Fruit fly (Drosophila melanogaster) whole organism, prepupa: Measurements from ENCODE around the gene CG14551.

ENCODE experiments used
- Blimp-1 ChIP-seq: fragments of 200-800 bp; sonication (Bioruptor generic); optimal IDR thresholded peaks from 3 replicates; lab custom pipeline; 2017; ENCODE audit warnings: missing biosample characterization, missing genetic modification characterization, mild to moderate bottlenecking, moderate library complexity, missing genetic modification reagents
- CG10631 ChIP-seq: fragments of 200-800 bp; sonication (Bioruptor generic); optimal IDR thresholded peaks from 2 replicates; lab custom pipeline; 2016; ENCODE audit warnings: missing biosample characterization, missing genetic modification characterization
- CG10669 ChIP-seq: fragments of 200-800 bp; sonication (Bioruptor generic); optimal IDR thresholded peaks from 3 replicates; lab custom pipeline; 2018; ENCODE audit warnings: missing biosample characterization, mild to moderate bottlenecking, missing genetic modification characterization, moderate library complexity
- CG11294 ChIP-seq: fragments of 200-800 bp; sonication (Bioruptor generic); IDR thresholded peaks from 2 replicates; pipeline ENCODE4 v1.3.6; 2022; ENCODE audit warnings: missing biosample characterization, missing genetic modification characterization
- CG11762 ChIP-seq: fragments of 200-800 bp; sonication (Bioruptor generic); optimal IDR thresholded peaks from 3 replicates; lab custom pipeline; 2016; ENCODE audit warnings: missing biosample characterization, missing genetic modification characterization; ENCODE audit not compliant: insufficient read depth
- CG11902 ChIP-seq: fragments of 200-800 bp; sonication (Bioruptor generic); optimal IDR thresholded peaks from 3 replicates; lab custom pipeline; 2016; ENCODE audit warnings: missing biosample characterization, missing genetic modification characterization
- CG15336 ChIP-seq: fragments of 200-800 bp; sonication (Bioruptor generic); IDR thresholded peaks from 2 replicates; pipeline ENCODE4 v1.3.6; 2022; ENCODE audit warnings: missing biosample characterization, missing genetic modification characterization
- CG1621 ChIP-seq: fragments of 200-800 bp; sonication (Bioruptor generic); optimal IDR thresholded peaks from 3 replicates; lab custom pipeline; 2018; ENCODE audit warnings: missing biosample characterization, mild to moderate bottlenecking, missing genetic modification characterization
- CG16779 ChIP-seq: fragments of 200-800 bp; sonication (Bioruptor generic); optimal IDR thresholded peaks from 3 replicates; lab custom pipeline; 2017; ENCODE audit warnings: missing biosample characterization, mild to moderate bottlenecking, missing genetic modification characterization
- CG3032 ChIP-seq: fragments of 200-800 bp; optimal IDR thresholded peaks from 2 replicates; lab custom pipeline; 2019; ENCODE audit warnings: missing biosample characterization, mild to moderate bottlenecking, missing genetic modification characterization, moderate library complexity
- CG31627 ChIP-seq: fragments of 200-800 bp; sonication (Bioruptor generic); optimal IDR thresholded peaks from 3 replicates; lab custom pipeline; 2016; ENCODE audit warnings: missing biosample characterization, missing genetic modification characterization
- CG32006 ChIP-seq: fragments of 200-800 bp; sonication (Bioruptor generic); optimal IDR thresholded peaks from 3 replicates; lab custom pipeline; 2017; ENCODE audit warnings: missing biosample characterization, mild to moderate bottlenecking, missing genetic modification characterization
- CG34406 ChIP-seq: fragments of 200-800 bp; sonication (Bioruptor generic); optimal IDR thresholded peaks from 3 replicates; lab custom pipeline; 2016; ENCODE audit warnings: missing biosample characterization, missing genetic modification characterization
- CG3919 ChIP-seq: fragments of 200-800 bp; sonication (Bioruptor generic); optimal IDR thresholded peaks from 3 replicates; lab custom pipeline; 2016; ENCODE audit warnings: missing biosample characterization, missing genetic modification characterization
- CG6163 ChIP-seq: fragments of 200-800 bp; sonication (Bioruptor generic); IDR thresholded peaks from 3 replicates; pipeline ENCODE4 v1.3.6; 2022; ENCODE audit warnings: missing biosample characterization, missing genetic modification characterization
- CG6276 ChIP-seq: fragments of 200-800 bp; sonication (Bioruptor generic); optimal IDR thresholded peaks from 2 replicates; lab custom pipeline; 2017; ENCODE audit warnings: missing biosample characterization, mild to moderate bottlenecking, missing genetic modification characterization
- CG6792 ChIP-seq: fragments of 200-800 bp; sonication (Bioruptor generic); optimal IDR thresholded peaks from 3 replicates; lab custom pipeline; 2016; ENCODE audit warnings: missing biosample characterization, missing genetic modification characterization
- CG6808 ChIP-seq: fragments of 200-800 bp; sonication (Bioruptor generic); optimal IDR thresholded peaks from 3 replicates; lab custom pipeline; 2017; ENCODE audit warnings: missing biosample characterization, missing genetic modification characterization, mild to moderate bottlenecking, moderate library complexity, missing genetic modification reagents
- CG6854 ChIP-seq: fragments of 200-800 bp; sonication (Bioruptor generic); optimal IDR thresholded peaks from 2 replicates; lab custom pipeline; 2017; ENCODE audit warnings: missing biosample characterization, mild to moderate bottlenecking, missing genetic modification characterization
- CG7368 ChIP-seq: fragments of 200-800 bp; sonication (Bioruptor generic); optimal IDR thresholded peaks from 3 replicates; lab custom pipeline; 2016; ENCODE audit warnings: missing biosample characterization, missing genetic modification characterization
- CG8319 ChIP-seq: fragments of 200-800 bp; sonication (Bioruptor generic); optimal IDR thresholded peaks from 3 replicates; lab custom pipeline; 2016; ENCODE audit warnings: missing biosample characterization, missing genetic modification characterization
- CG8632 ChIP-seq: fragments of 200-800 bp; sonication (Bioruptor generic); optimal IDR thresholded peaks from 3 replicates; lab custom pipeline; 2016; ENCODE audit warnings: missing biosample characterization, missing genetic modification characterization
- CG9139 ChIP-seq: fragments of 200-800 bp; sonication (Bioruptor generic); optimal IDR thresholded peaks from 3 replicates; lab custom pipeline; 2017; ENCODE audit warnings: missing biosample characterization, mild to moderate bottlenecking, missing genetic modification characterization
- Eip75B ChIP-seq: fragments of 200-800 bp; sonication (Bioruptor generic); optimal IDR thresholded peaks from 3 replicates; lab custom pipeline; 2016; ENCODE audit warnings: missing biosample characterization, missing genetic modification characterization
- Eip78C ChIP-seq: fragments of 200-800 bp; sonication (Bioruptor generic); peaks from one replicate; lab custom pipeline; 2016; ENCODE audit warnings: missing biosample characterization, missing genetic modification characterization
- Ets21C ChIP-seq: fragments of 200-800 bp; sonication (Bioruptor generic); optimal IDR thresholded peaks from 3 replicates; lab custom pipeline; 2016; ENCODE audit warnings: missing biosample characterization, missing genetic modification characterization
- Ets96B ChIP-seq: fragments of 200-800 bp; optimal IDR thresholded peaks from 2 replicates; lab custom pipeline; 2019; ENCODE audit warnings: missing biosample characterization, mild to moderate bottlenecking, missing genetic modification characterization, moderate library complexity
- Hr39 ChIP-seq: fragments of 200-800 bp; sonication (Bioruptor generic); optimal IDR thresholded peaks from 2 replicates; lab custom pipeline; 2016; ENCODE audit warnings: missing biosample characterization, missing genetic modification characterization
- Lpt ChIP-seq: fragments of 200-800 bp; sonication (Bioruptor generic); optimal IDR thresholded peaks from 3 replicates; lab custom pipeline; 2016; ENCODE audit warnings: missing biosample characterization, missing genetic modification characterization
- Met ChIP-seq: fragments of 200-800 bp; sonication (Bioruptor generic); optimal IDR thresholded peaks from 3 replicates; lab custom pipeline; 2016; ENCODE audit warnings: missing biosample characterization, missing genetic modification characterization
- OdsH ChIP-seq: fragments of 200-800 bp; sonication (Bioruptor generic); optimal IDR thresholded peaks from 3 replicates; lab custom pipeline; 2016; ENCODE audit warnings: missing biosample characterization, missing genetic modification characterization
- Smox ChIP-seq: fragments of 200-800 bp; sonication (Bioruptor generic); optimal IDR thresholded peaks from 3 replicates; lab custom pipeline; 2016; ENCODE audit warnings: missing biosample characterization, missing genetic modification characterization
- Sox102F ChIP-seq: fragments of 200-800 bp; sonication (Bioruptor generic); optimal IDR thresholded peaks from 2 replicates; lab custom pipeline; 2016; ENCODE audit warnings: missing biosample characterization, mild to moderate bottlenecking, missing genetic modification characterization
- Sox15 ChIP-seq: fragments of 200-800 bp; sonication (Bioruptor generic); optimal IDR thresholded peaks from 3 replicates; lab custom pipeline; 2016; ENCODE audit warnings: missing biosample characterization, missing genetic modification characterization
- achi ChIP-seq: fragments of 200-800 bp; sonication (Bioruptor generic); optimal IDR thresholded peaks from 3 replicates; lab custom pipeline; 2016; ENCODE audit warnings: missing biosample characterization, missing genetic modification characterization
- cyc ChIP-seq: fragments of 200-800 bp; sonication (Bioruptor generic); optimal IDR thresholded peaks from 3 replicates; lab custom pipeline; 2016; ENCODE audit warnings: missing biosample characterization, missing genetic modification characterization
- dac ChIP-seq: fragments of 200-800 bp; sonication (Bioruptor generic); optimal IDR thresholded peaks from 2 replicates; lab custom pipeline; 2017; ENCODE audit warnings: missing biosample characterization, mild to moderate bottlenecking, missing genetic modification characterization
- eg ChIP-seq: fragments of 200-800 bp; sonication (Bioruptor generic); IDR thresholded peaks from 3 replicates; pipeline ENCODE4 v1.3.6; 2022; ENCODE audit warnings: missing biosample characterization, missing genetic modification characterization
- esn ChIP-seq: fragments of 200-800 bp; sonication (Bioruptor generic); optimal IDR thresholded peaks from 2 replicates; lab custom pipeline; 2016; ENCODE audit warnings: missing biosample characterization, mild to moderate bottlenecking, missing genetic modification characterization, moderate library complexity
- fd85E ChIP-seq: fragments of 200-800 bp; sonication (Bioruptor generic); optimal IDR thresholded peaks from 3 replicates; lab custom pipeline; 2016; ENCODE audit warnings: missing biosample characterization, missing genetic modification characterization
- fkh ChIP-seq: fragments of 200-800 bp; sonication (Bioruptor generic); optimal IDR thresholded peaks from 3 replicates; lab custom pipeline; 2017; ENCODE audit warnings: missing biosample characterization, mild to moderate bottlenecking, missing genetic modification characterization, moderate library complexity
- lz ChIP-seq: fragments of 200-800 bp; sonication (Bioruptor generic); optimal IDR thresholded peaks from 3 replicates; lab custom pipeline; 2016; ENCODE audit warnings: missing biosample characterization, missing genetic modification characterization
- net ChIP-seq: fragments of 200-800 bp; sonication (Bioruptor generic); optimal IDR thresholded peaks from 3 replicates; lab custom pipeline; 2016; ENCODE audit warnings: missing biosample characterization, missing genetic modification characterization
- salr ChIP-seq, 2 experiments: fragments of 200-800 bp; sonication (Bioruptor generic); optimal IDR thresholded peaks; 3 replicates each; lab custom pipeline; 2016 to 2018; ENCODE audit warnings: missing biosample characterization in 2 of 2, missing genetic modification characterization in 2 of 2, mild to moderate bottlenecking in 1 of 2
- ss ChIP-seq, 2 experiments: fragments of 200-800 bp; sonication (Bioruptor generic); optimal IDR thresholded peaks; 2 replicates in 1 of 2; 3 replicates in 1 of 2; lab custom pipeline; 2017 to 2018; ENCODE audit warnings: mild to moderate bottlenecking in 2 of 2, missing biosample characterization in 2 of 2, missing genetic modification characterization in 2 of 2, moderate library complexity in 1 of 2
- svp ChIP-seq: fragments of 200-800 bp; sonication (Bioruptor generic); peaks from one replicate; lab custom pipeline; 2016; ENCODE audit warnings: missing biosample characterization, missing genetic modification characterization
- vri ChIP-seq: fragments of 200-800 bp; sonication (Bioruptor generic); optimal IDR thresholded peaks from 3 replicates; lab custom pipeline; 2016; ENCODE audit warnings: missing biosample characterization, mild to moderate bottlenecking, missing genetic modification characterization

Gene CG14551

dm6 chr3R:26042131-26042885 lies 20.5 kb downstream of the CG14551 start (continued):
- TF ChIP-seq CG10631: peak; percentile 98
- peak; percentile 99 for TF ChIP-seq CG31627 (GFP tag; lab: Kevin White, UChicago)
- TF ChIP-seq Sox15 (GFP tag; lab: Kevin White, UChicago): peak; percentile 97
- TF ChIP-seq vri (GFP tag; lab: Kevin White, UChicago): peak; percentile 95
- TF ChIP-seq Ets21C (GFP tag; lab: Kevin White, UChicago): peak; percentile 96
- TF ChIP-seq lz (GFP tag; lab: Kevin White, UChicago): peak; percentile 98
- TF ChIP-seq CG34406 (GFP tag; lab: Kevin White, UChicago): peak; percentile 97
- peak; percentile 98 for TF ChIP-seq Eip75B (GFP tag; lab: Kevin White, UChicago)
- peak; percentile 89 for TF ChIP-seq CG16779 (tag; lab: Kevin White, UChicago)
- peak; percentile 94 for TF ChIP-seq CG3032

dm6 chr3R:26041417-26042101 lies 21.3 kb downstream of the CG14551 start, which contains the start of gene gro:
Gene gro (plus strand): TSS chr3R:26041736.
- TF ChIP-seq CG6276 (no peak), Blimp-1 (no peak), dac (GFP tag; lab: Kevin White, UChicago) (no peak), CG11294 (GFP tag; lab: Robert Waterston, UW) (no peak; the same call in 1 of the 2 replicates), lz (GFP tag; lab: Kevin White, UChicago) (peak; percentile 73), Hr39 (GFP tag; lab: Kevin White, UChicago) (peak; percentile 77), CG6163 (GFP tag; lab: Robert Waterston, UW) (peak; percentile 82), Ets96B (tag; lab: Kevin White, UChicago) (peak; percentile 40), ss (GFP tag; optimal IDR thresholded peaks at IDR 0.05; lab: Kevin White, UChicago) (no peak), Eip78C (GFP tag; lab: Kevin White, UChicago) (peak; percentile 89), esn (GFP tag; lab: Kevin White, UChicago) (peak; percentile 69), Ets21C (GFP tag; lab: Kevin White, UChicago) (peak; percentile 55), CG10669 (GFP tag; lab: Kevin White, UChicago) (peak; percentile 55), cyc (GFP tag; lab: Kevin White, UChicago) (peak; percentile 81), CG6808 (no peak), Sox15 (GFP tag; lab: Kevin White, UChicago) (peak; percentile 46), CG7368 (GFP tag; lab: Kevin White, UChicago) (no peak), CG8632 (GFP tag; lab: Kevin White, UChicago) (peak; percentile 41), Lpt (GFP tag; lab: Kevin White, UChicago) (no peak), Met (GFP tag; lab: Kevin White, UChicago) (peak; percentile 80), salr (GFP tag; optimal IDR thresholded peaks at IDR 0.05; lab: Kevin White, UChicago) (peak in 1 of 2 experiments; percentile 29), OdsH (peak; percentile 79), CG3919 (peak; percentile 74), net (peak; percentile 26), eg (GFP tag; lab: Robert Waterston, UW) (peak; percentile 66), CG16779 (tag; lab: Kevin White, UChicago) (no peak), CG6792 (peak; percentile 66), CG11762 (peak; percentile 66), CG34406 (GFP tag; lab: Kevin White, UChicago) (peak; percentile 41), achi (GFP tag; lab: Kevin White, UChicago) (peak; percentile 63), CG6854 (GFP tag; lab: Kevin White, UChicago) (peak; percentile 57), Sox102F (GFP tag; lab: Kevin White, UChicago) (peak; percentile 41), CG15336 (GFP tag; lab: Robert Waterston, UW) (peak; percentile 54; the same call in 1 of the 2 replicates), CG32006 (peak; percentile 20), CG9139 (GFP tag; lab: Kevin White, UChicago) (no peak), fd85E (GFP tag; lab: Kevin White, UChicago) (peak; percentile 31), CG8319 (no peak), CG11902 (GFP tag; lab: Kevin White, UChicago) (peak; percentile 46), fkh (GFP tag; lab: Kevin White, UChicago) (no peak), svp (GFP tag; lab: Kevin White, UChicago) (peak; percentile 85), CG1621 (tag; lab: Kevin White, UChicago) (peak; percentile 56), Smox (GFP tag; lab: Kevin White, UChicago) (peak; percentile 72)
